Worm (Caenorhabditis elegans): ENCODE data around the gene W02H5.19.
A peak's percentile ranks its signal among the peaks of the same experiment; 100 is the strongest.

The W02H5.19 gene

ce11 chrV:2600543-2600942 is 38.1 kb upstream of the W02H5.19 start (continued):
- TF ChIP-seq lir-1 (GFP tag; conservative IDR thresholded peaks at IDR 0.05) (peak; percentile 84), rpc-1 (optimal IDR thresholded peaks at IDR 0.05) (no peak), rpc-1 (tag; optimal IDR thresholded peaks at IDR 0.05) (no peak), F57A8.1 (GFP tag; optimal IDR thresholded peaks at IDR 0.05) (no peak), bed-2 (GFP tag; IDR thresholded peaks at IDR 0.05) (peak; percentile 81), nhr-80 (tag; optimal IDR thresholded peaks at IDR 0.05) (peak; percentile 35), ztf-18 (tag; optimal IDR thresholded peaks at IDR 0.05) (peak; percentile 46), hmg-20 (GFP tag; IDR thresholded peaks at IDR 0.05) (peak; percentile 67; the same call in 1 of the 2 replicates), pbrm-1 (GFP tag; IDR thresholded peaks at IDR 0.05) (peak; percentile 95), attf-3 (GFP tag; conservative IDR thresholded peaks at IDR 0.05) (peak; percentile 68), nfya-2 (GFP tag; IDR thresholded peaks at IDR 0.05) (0 out of 2 replicates have a peak, but pooled peaks have one; percentile 34), K11D2.4 (GFP tag; IDR thresholded peaks at IDR 0.05) (peak; percentile 88), gei-17 (GFP tag; optimal IDR thresholded peaks at IDR 0.05) (peak; percentile 67), cebp-1 (GFP tag; IDR thresholded peaks at IDR 0.05) (peak; percentile 60; the same call in 1 of the 2 replicates), cebp-1 (tag; optimal IDR thresholded peaks at IDR 0.05) (peak; percentile 90), rcor-1 (GFP tag; IDR thresholded peaks at IDR 0.05) (peak; percentile 88), ZK185.1 (tag; optimal IDR thresholded peaks at IDR 0.05; ENCODE audit: poor library complexity, severe bottlenecking) (no peak), unc-130 (GFP tag; optimal IDR thresholded peaks at IDR 0.05) (peak; percentile 38), snpc-4 (GFP tag; optimal IDR thresholded peaks at IDR 0.05) (no peak), snpc-4 (tag; optimal IDR thresholded peaks at IDR 0.05) (peak in 2 of 4 experiments; percentile 47 to 57), C17E4.6 (GFP tag; IDR thresholded peaks at IDR 0.05) (peak; percentile 25; the same call in 1 of the 2 replicates), madf-10 (tag; optimal IDR thresholded peaks at IDR 0.05) (peak; percentile 82), C06A6.2 (GFP tag; conservative IDR thresholded peaks at IDR 0.05) (peak; percentile 80), K12H6.12 (tag; optimal IDR thresholded peaks at IDR 0.05) (peak; percentile 77), F37B4.10 (GFP tag; IDR thresholded peaks at IDR 0.05) (peak; percentile 85; the same call in 1 of the 2 replicates), let-607 (tag; optimal IDR thresholded peaks at IDR 0.05) (peak; percentile 24 to 62), dpl-1 (GFP tag; optimal IDR thresholded peaks at IDR 0.05) (peak; percentile 87), ceh-100 (GFP tag; IDR thresholded peaks at IDR 0.05) (peak; percentile 78), efl-1 (GFP tag; optimal IDR thresholded peaks at IDR 0.05) (peak; percentile 88), nfya-1 (tag; optimal IDR thresholded peaks at IDR 0.05; ENCODE audit: borderline replicate concordance, insufficient read depth) (no peak), egrh-3 (GFP tag; IDR thresholded peaks at IDR 0.05) (0 out of 2 replicates have a peak, but pooled peaks have one; percentile 11), chd-7 (tag; optimal IDR thresholded peaks at IDR 0.05) (no peak), repo-1 (tag; optimal IDR thresholded peaks at IDR 0.05) (peak; percentile 47), hmg-1.2 (GFP tag; IDR thresholded peaks at IDR 0.05) (peak; percentile 81), sea-2 (GFP tag; IDR thresholded peaks at IDR 0.05) (no peak), ztf-26 (tag; optimal IDR thresholded peaks at IDR 0.05) (peak; percentile 56), zfh-2 (GFP tag; conservative IDR thresholded peaks at IDR 0.05) (peak; percentile 51), F23B12.7 (tag; optimal IDR thresholded peaks at IDR 0.05; ENCODE audit: insufficient read depth) (peak; percentile 27), xnd-1 (tag; optimal IDR thresholded peaks at IDR 0.05) (peak; percentile 53), fkh-3 (tag; optimal IDR thresholded peaks at IDR 0.05) (no peak), Y95B8A.8 (GFP tag; IDR thresholded peaks at IDR 0.05) (peak; percentile 79; the same call in 1 of the 2 replicates), hlh-12 (tag; optimal IDR thresholded peaks at IDR 0.05) (no peak), ztf-28 (GFP tag; IDR thresholded peaks at IDR 0.05) (0 out of 2 replicates have a peak, but pooled peaks have one; percentile 62), tlf-1 (GFP tag; optimal IDR thresholded peaks at IDR 0.05) (peak; percentile 71), ceh-27 (GFP tag; optimal IDR thresholded peaks at IDR 0.05) (peak; percentile 82), F33H1.4 (GFP tag; IDR thresholded peaks at IDR 0.05) (peak; percentile 58), die-1 (tag; optimal IDR thresholded peaks at IDR 0.05) (no peak), lsl-1 (GFP tag; optimal IDR thresholded peaks at IDR 0.05) (peak; percentile 29), dox-1 (GFP tag; IDR thresholded peaks at IDR 0.05) (peak; percentile 92)
